Fruit fly (Drosophila melanogaster): ENCODE measurements around the gene dop.
A peak's percentile ranks its signal among the peaks of the same experiment; 100 is the strongest.

The dop gene

dm6 chr3L:15565829-15566433 lies at the start of gene dop:
dop (plus strand) TSS chr3L:15566013.
- TF ChIP-seq noc (tag; optimal IDR thresholded peaks at IDR 0.05) = no peak

dm6 chr3L:15516440-15516839 lies 49.4 kb upstream of the dop start:
- no peak for TF ChIP-seq noc (tag; optimal IDR thresholded peaks at IDR 0.05)

dm6 chr3L:15516956-15517355 lies 48.9 kb upstream of the dop start, which contains the start of gene CG13454:
CG13454 (minus strand) TSS chr3L:15517056.
- no peak for TF ChIP-seq noc (tag; optimal IDR thresholded peaks at IDR 0.05)

- TF ChIP-seq noc (tag; optimal IDR thresholded peaks at IDR 0.05) = no peak
These were observed 48.3 kb upstream of the dop start for dm6 chr3L:15517508-15517907.

dm6 chr3L:15518344-15518743 lies 47.5 kb upstream of the dop start:
- TF ChIP-seq noc (tag; optimal IDR thresholded peaks at IDR 0.05) = no peak

- TF ChIP-seq noc (tag; optimal IDR thresholded peaks at IDR 0.05) = no peak
These were observed 46.3 kb upstream of the dop start, which contains the start of gene mex1 for dm6 chr3L:15519492-15519891. mex1 (minus strand) TSS chr3L:15519592.

- no peak for TF ChIP-seq noc (tag; optimal IDR thresholded peaks at IDR 0.05)
These were observed 45.9 kb upstream of the dop start for dm6 chr3L:15519920-15520319.

dm6 chr3L:15520320-15520719 lies 45.5 kb upstream of the dop start, which contains the start of gene yellow-k:
yellow-k (plus strand) TSS chr3L:15520620.
- no peak for TF ChIP-seq noc (tag; optimal IDR thresholded peaks at IDR 0.05)

dm6 chr3L:15523806-15524346 lies 41.9 kb upstream of the dop start, which contains the start of gene CG7945:
CG7945 (minus strand) TSS chr3L:15524137.
- TF ChIP-seq noc (tag; optimal IDR thresholded peaks at IDR 0.05) = no peak

dm6 chr3L:15525153-15525552 lies 40.7 kb upstream of the dop start, which contains the start of gene CG33986:
CG33986 (minus strand) TSS chr3L:15525253.
- TF ChIP-seq noc (tag; optimal IDR thresholded peaks at IDR 0.05) = no peak

- TF ChIP-seq noc (tag; optimal IDR thresholded peaks at IDR 0.05) = no peak
These were observed 39.1 kb upstream of the dop start, which contains the start of gene CG33985 for dm6 chr3L:15526712-15527111. CG33985 (minus strand) TSS chr3L:15526812.

- no peak for TF ChIP-seq noc (tag; optimal IDR thresholded peaks at IDR 0.05)
These were observed 38.4 kb upstream of the dop start, which contains the start of gene CG42729 for dm6 chr3L:15527416-15527815. CG42729 (minus strand) TSS chr3L:15527516.

dm6 chr3L:15528096-15528495 lies 37.7 kb upstream of the dop start, which contains the start of gene CG42728:
CG42728 (minus strand) TSS chr3L:15528196.
- TF ChIP-seq noc (tag; optimal IDR thresholded peaks at IDR 0.05) = no peak

- no peak for TF ChIP-seq noc (tag; optimal IDR thresholded peaks at IDR 0.05)
These were observed 36.7 kb upstream of the dop start, which contains the start of gene obst-H for dm6 chr3L:15529143-15529542. obst-H (minus strand) TSS chr3L:15529243.

- TF ChIP-seq noc (tag; optimal IDR thresholded peaks at IDR 0.05) = peak; percentile 71
These were observed 35.7 kb upstream of the dop start for dm6 chr3L:15530071-15530470.

- no peak for TF ChIP-seq noc (tag; optimal IDR thresholded peaks at IDR 0.05)
These were observed 35.1 kb upstream of the dop start for dm6 chr3L:15530638-15531225.
